Fruit fly (Drosophila melanogaster) whole organism, prepupa: ENCODE data around the gene rasp.
A peak's percentile ranks its signal among the peaks of the same experiment; 100 is the strongest.

Experiments used
- Blimp-1 ChIP-seq: fragments of 200-800 bp; sonication (Bioruptor generic); optimal IDR thresholded peaks from 3 replicates; lab custom pipeline; 2017; ENCODE audit warnings: missing biosample characterization, missing genetic modification characterization, mild to moderate bottlenecking, moderate library complexity, missing genetic modification reagents
- CG10669 ChIP-seq: fragments of 200-800 bp; sonication (Bioruptor generic); optimal IDR thresholded peaks from 3 replicates; lab custom pipeline; 2018; ENCODE audit warnings: missing biosample characterization, mild to moderate bottlenecking, missing genetic modification characterization, moderate library complexity
- CG1621 ChIP-seq: fragments of 200-800 bp; sonication (Bioruptor generic); optimal IDR thresholded peaks from 3 replicates; lab custom pipeline; 2018; ENCODE audit warnings: missing biosample characterization, mild to moderate bottlenecking, missing genetic modification characterization
- CG16779 ChIP-seq: fragments of 200-800 bp; sonication (Bioruptor generic); optimal IDR thresholded peaks from 3 replicates; lab custom pipeline; 2017; ENCODE audit warnings: missing biosample characterization, mild to moderate bottlenecking, missing genetic modification characterization
- CG3032 ChIP-seq: fragments of 200-800 bp; optimal IDR thresholded peaks from 2 replicates; lab custom pipeline; 2019; ENCODE audit warnings: missing biosample characterization, mild to moderate bottlenecking, missing genetic modification characterization, moderate library complexity
- CG32006 ChIP-seq: fragments of 200-800 bp; sonication (Bioruptor generic); optimal IDR thresholded peaks from 3 replicates; lab custom pipeline; 2017; ENCODE audit warnings: missing biosample characterization, mild to moderate bottlenecking, missing genetic modification characterization
- CG34406 ChIP-seq: fragments of 200-800 bp; sonication (Bioruptor generic); optimal IDR thresholded peaks from 3 replicates; lab custom pipeline; 2016; ENCODE audit warnings: missing biosample characterization, missing genetic modification characterization
- CG6276 ChIP-seq: fragments of 200-800 bp; sonication (Bioruptor generic); optimal IDR thresholded peaks from 2 replicates; lab custom pipeline; 2017; ENCODE audit warnings: missing biosample characterization, mild to moderate bottlenecking, missing genetic modification characterization
- CG6792 ChIP-seq: fragments of 200-800 bp; sonication (Bioruptor generic); optimal IDR thresholded peaks from 3 replicates; lab custom pipeline; 2016; ENCODE audit warnings: missing biosample characterization, missing genetic modification characterization
- CG6808 ChIP-seq: fragments of 200-800 bp; sonication (Bioruptor generic); optimal IDR thresholded peaks from 3 replicates; lab custom pipeline; 2017; ENCODE audit warnings: missing biosample characterization, missing genetic modification characterization, mild to moderate bottlenecking, moderate library complexity, missing genetic modification reagents
- CG6854 ChIP-seq: fragments of 200-800 bp; sonication (Bioruptor generic); optimal IDR thresholded peaks from 2 replicates; lab custom pipeline; 2017; ENCODE audit warnings: missing biosample characterization, mild to moderate bottlenecking, missing genetic modification characterization
- CG8119 ChIP-seq: fragments of 200-800 bp; sonication (Bioruptor generic); IDR thresholded peaks from 3 replicates; pipeline ENCODE4 v1.3.6; 2022; ENCODE audit warnings: missing biosample characterization, missing genetic modification characterization
- CG8632 ChIP-seq: fragments of 200-800 bp; sonication (Bioruptor generic); optimal IDR thresholded peaks from 3 replicates; lab custom pipeline; 2016; ENCODE audit warnings: missing biosample characterization, missing genetic modification characterization
- Ets96B ChIP-seq: fragments of 200-800 bp; optimal IDR thresholded peaks from 2 replicates; lab custom pipeline; 2019; ENCODE audit warnings: missing biosample characterization, mild to moderate bottlenecking, missing genetic modification characterization, moderate library complexity
- Gug ChIP-seq: fragments of 200-800 bp; sonication (Bioruptor generic); IDR thresholded peaks from 2 replicates; pipeline ENCODE4 v1.3.6; 2022; ENCODE audit warnings: missing biosample characterization, missing genetic modification characterization
- Hr38 ChIP-seq: sonication (Bioruptor generic); optimal IDR thresholded peaks from 2 replicates; lab custom pipeline; 2016; ENCODE audit warnings: missing biosample characterization, missing genetic modification characterization
- Lpt ChIP-seq: fragments of 200-800 bp; sonication (Bioruptor generic); optimal IDR thresholded peaks from 3 replicates; lab custom pipeline; 2016; ENCODE audit warnings: missing biosample characterization, missing genetic modification characterization
- Met ChIP-seq: fragments of 200-800 bp; sonication (Bioruptor generic); optimal IDR thresholded peaks from 3 replicates; lab custom pipeline; 2016; ENCODE audit warnings: missing biosample characterization, missing genetic modification characterization
- achi ChIP-seq: fragments of 200-800 bp; sonication (Bioruptor generic); optimal IDR thresholded peaks from 3 replicates; lab custom pipeline; 2016; ENCODE audit warnings: missing biosample characterization, missing genetic modification characterization
- acj6 ChIP-seq: fragments of 200-800 bp; sonication (Bioruptor generic); optimal IDR thresholded peaks from 3 replicates; lab custom pipeline; 2016; ENCODE audit warnings: missing biosample characterization, missing genetic modification characterization
- cyc ChIP-seq: fragments of 200-800 bp; sonication (Bioruptor generic); optimal IDR thresholded peaks from 3 replicates; lab custom pipeline; 2016; ENCODE audit warnings: missing biosample characterization, missing genetic modification characterization
- dac ChIP-seq: fragments of 200-800 bp; sonication (Bioruptor generic); optimal IDR thresholded peaks from 2 replicates; lab custom pipeline; 2017; ENCODE audit warnings: missing biosample characterization, mild to moderate bottlenecking, missing genetic modification characterization
- eg ChIP-seq: fragments of 200-800 bp; sonication (Bioruptor generic); IDR thresholded peaks from 3 replicates; pipeline ENCODE4 v1.3.6; 2022; ENCODE audit warnings: missing biosample characterization, missing genetic modification characterization
- esn ChIP-seq: fragments of 200-800 bp; sonication (Bioruptor generic); optimal IDR thresholded peaks from 2 replicates; lab custom pipeline; 2016; ENCODE audit warnings: missing biosample characterization, mild to moderate bottlenecking, missing genetic modification characterization, moderate library complexity
- fd59A ChIP-seq: fragments of 200-800 bp; sonication (Bioruptor generic); optimal IDR thresholded peaks from 2 replicates; lab custom pipeline; 2017; ENCODE audit warnings: missing biosample characterization, mild to moderate bottlenecking, missing genetic modification characterization, missing genetic modification reagents
- fd85E ChIP-seq: fragments of 200-800 bp; sonication (Bioruptor generic); optimal IDR thresholded peaks from 3 replicates; lab custom pipeline; 2016; ENCODE audit warnings: missing biosample characterization, missing genetic modification characterization
- fkh ChIP-seq: fragments of 200-800 bp; sonication (Bioruptor generic); optimal IDR thresholded peaks from 3 replicates; lab custom pipeline; 2017; ENCODE audit warnings: missing biosample characterization, mild to moderate bottlenecking, missing genetic modification characterization, moderate library complexity
- net ChIP-seq: fragments of 200-800 bp; sonication (Bioruptor generic); optimal IDR thresholded peaks from 3 replicates; lab custom pipeline; 2016; ENCODE audit warnings: missing biosample characterization, missing genetic modification characterization
- pdm3 ChIP-seq: fragments of 200-800 bp; sonication (Bioruptor generic); optimal IDR thresholded peaks from 3 replicates; lab custom pipeline; 2016; ENCODE audit warnings: missing biosample characterization, missing genetic modification characterization
- salr ChIP-seq, 2 experiments: fragments of 200-800 bp; sonication (Bioruptor generic); optimal IDR thresholded peaks; 3 replicates each; lab custom pipeline; 2016 to 2018; ENCODE audit warnings: missing biosample characterization in 2 of 2, missing genetic modification characterization in 2 of 2, mild to moderate bottlenecking in 1 of 2
- ss ChIP-seq, 2 experiments: fragments of 200-800 bp; sonication (Bioruptor generic); optimal IDR thresholded peaks; 2 replicates in 1 of 2; 3 replicates in 1 of 2; lab custom pipeline; 2017 to 2018; ENCODE audit warnings: mild to moderate bottlenecking in 2 of 2, missing biosample characterization in 2 of 2, missing genetic modification characterization in 2 of 2, moderate library complexity in 1 of 2
- topi ChIP-seq: fragments of 200-800 bp; sonication (Bioruptor generic); optimal IDR thresholded peaks from 3 replicates; lab custom pipeline; 2016; ENCODE audit warnings: missing biosample characterization, missing genetic modification characterization
- vri ChIP-seq: fragments of 200-800 bp; sonication (Bioruptor generic); optimal IDR thresholded peaks from 3 replicates; lab custom pipeline; 2016; ENCODE audit warnings: missing biosample characterization, mild to moderate bottlenecking, missing genetic modification characterization

Gene rasp

dm6 chr3L:3150376-3150775 is 11.6 kb upstream of the rasp start:
- no peak for TF ChIP-seq Met (GFP tag; lab: Kevin White, UChicago)
- TF ChIP-seq achi (GFP tag; lab: Kevin White, UChicago), result no peak
- TF ChIP-seq Gug (GFP tag; lab: Robert Waterston, UW), result no peak
- TF ChIP-seq esn (GFP tag; lab: Kevin White, UChicago), result no peak
- no peak for TF ChIP-seq CG32006 (GFP tag; lab: Kevin White, UChicago)
- TF ChIP-seq topi (GFP tag; lab: Kevin White, UChicago), result no peak
- TF ChIP-seq CG8119, result no peak
- no peak for TF ChIP-seq salr (GFP tag; optimal IDR thresholded peaks at IDR 0.05; lab: Kevin White, UChicago)
- TF ChIP-seq net (GFP tag; lab: Kevin White, UChicago), result no peak
- no peak for TF ChIP-seq fkh (GFP tag; lab: Kevin White, UChicago)
- no peak for TF ChIP-seq Lpt (GFP tag; lab: Kevin White, UChicago)
- TF ChIP-seq acj6 (GFP tag; lab: Kevin White, UChicago), result no peak
- TF ChIP-seq CG16779, result no peak
- no peak for TF ChIP-seq vri (GFP tag; lab: Kevin White, UChicago)
- no peak for TF ChIP-seq CG6808
- no peak for TF ChIP-seq dac (GFP tag; lab: Kevin White, UChicago)
- TF ChIP-seq Blimp-1 (GFP tag; lab: Kevin White, UChicago), result no peak
- no peak for TF ChIP-seq ss (GFP tag; optimal IDR thresholded peaks at IDR 0.05; lab: Kevin White, UChicago)
- TF ChIP-seq pdm3 (GFP tag; lab: Kevin White, UChicago), result no peak
- no peak for TF ChIP-seq CG34406 (GFP tag; lab: Kevin White, UChicago)

- TF ChIP-seq Ets96B (tag; lab: Kevin White, UChicago) (no peak), fd85E (GFP tag; lab: Kevin White, UChicago) (no peak), Hr38 (GFP tag; lab: Kevin White, UChicago) (no peak), Blimp-1 (GFP tag; lab: Kevin White, UChicago) (no peak), CG16779 (no peak), CG6854 (GFP tag; lab: Kevin White, UChicago) (no peak)
Measured at dm6 chr3L:3157651-3158050, 4.3 kb upstream of the rasp start.

- TF ChIP-seq CG1621 (tag; lab: Kevin White, UChicago), result no peak
- no peak for TF ChIP-seq pdm3 (GFP tag; lab: Kevin White, UChicago)
- no peak for TF ChIP-seq dac (GFP tag; lab: Kevin White, UChicago)
- no peak for TF ChIP-seq eg (GFP tag; lab: Robert Waterston, UW)
- no peak for TF ChIP-seq net (GFP tag; lab: Kevin White, UChicago)
- no peak for TF ChIP-seq CG34406 (GFP tag; lab: Kevin White, UChicago)
- no peak for TF ChIP-seq CG8632 (GFP tag; lab: Kevin White, UChicago)
- TF ChIP-seq Met (GFP tag; lab: Kevin White, UChicago), result no peak
- peak; percentile 21 for TF ChIP-seq cyc (GFP tag; lab: Kevin White, UChicago)
- no peak for TF ChIP-seq CG6854 (GFP tag; lab: Kevin White, UChicago)
- TF ChIP-seq CG10669, result no peak
- TF ChIP-seq fd59A (GFP tag; lab: Kevin White, UChicago), result no peak
- TF ChIP-seq Blimp-1 (GFP tag; lab: Kevin White, UChicago), result no peak
- TF ChIP-seq ss (GFP tag; optimal IDR thresholded peaks at IDR 0.05; lab: Kevin White, UChicago), result no peak
- no peak for TF ChIP-seq CG6792
- TF ChIP-seq esn (GFP tag; lab: Kevin White, UChicago), result peak; percentile 48
- TF ChIP-seq CG6276, result no peak
- TF ChIP-seq CG3032 (tag; lab: Kevin White, UChicago), result peak; percentile 14
Measured at dm6 chr3L:3159309-3160194, 2.4 kb upstream of the rasp start, which contains the start of the genes ND-30 and CG15812. Gene ND-30 (minus strand): TSS chr3L:3159578. Gene CG15812 (plus strand): TSS chr3L:3159991.
